Fruit fly (Drosophila melanogaster) whole organism, embryonic: Measurements from ENCODE around the gene NKCC.

ENCODE experiments used
- Ada2b ChIP-seq: fragments of 200-800 bp; sonication (Bioruptor generic); IDR thresholded peaks from 2 replicates; pipeline ENCODE4 v1.3.6; 2022; ENCODE audit warnings: missing biosample characterization, missing genetic modification characterization
- Bgb ChIP-seq: fragments of 200-800 bp; sonication (Bioruptor generic); IDR thresholded peaks from 2 replicates; pipeline ENCODE4 v1.3.6; 2022; ENCODE audit warnings: missing biosample characterization, missing genetic modification characterization; ENCODE audit not compliant: partially characterized antibody
- CG11247 ChIP-seq: fragments of 200-800 bp; sonication (Bioruptor generic); IDR thresholded peaks from 2 replicates; pipeline ENCODE4 v1.3.6; 2022; ENCODE audit warnings: missing biosample characterization, missing genetic modification characterization
- CG11695 ChIP-seq: fragments of 200-800 bp; sonication (Bioruptor generic); IDR thresholded peaks from 3 replicates; pipeline ENCODE4 v1.3.6; 2022; ENCODE audit warnings: missing biosample characterization, missing genetic modification characterization
- CG11723 ChIP-seq: fragments of 200-800 bp; sonication (Bioruptor generic); optimal IDR thresholded peaks from 2 replicates; lab custom pipeline; 2017; ENCODE audit warnings: missing biosample characterization, mild to moderate bottlenecking, missing genetic modification characterization
- CG12219 ChIP-seq: fragments of 200-800 bp; sonication (Bioruptor generic); optimal IDR thresholded peaks from 3 replicates; lab custom pipeline; 2018; ENCODE audit warnings: missing biosample characterization, mild to moderate bottlenecking, missing genetic modification characterization
- CG12236 ChIP-seq: fragments of 200-800 bp; sonication (Bioruptor generic); optimal IDR thresholded peaks from 2 replicates; lab custom pipeline; 2016; ENCODE audit warnings: missing biosample characterization, missing genetic modification characterization
- CG12769 ChIP-seq: fragments of 200-800 bp; sonication (Bioruptor generic); optimal IDR thresholded peaks from 2 replicates; lab custom pipeline; 2019; ENCODE audit warnings: missing biosample characterization, mild to moderate bottlenecking, missing genetic modification characterization, moderate library complexity
- CG14860 ChIP-seq: fragments of 200-800 bp; sonication (Bioruptor generic); IDR thresholded peaks from 3 replicates; pipeline ENCODE4 v1.3.6; 2022; ENCODE audit warnings: missing biosample characterization, missing genetic modification characterization; ENCODE audit not compliant: partially characterized antibody
- CG15514 ChIP-seq: fragments of 200-800 bp; sonication (Bioruptor generic); optimal IDR thresholded peaks from 3 replicates; lab custom pipeline; 2017; ENCODE audit warnings: missing biosample characterization, missing genetic modification characterization, mild to moderate bottlenecking, moderate library complexity, missing genetic modification reagents
- CG18476 ChIP-seq: fragments of 200-800 bp; sonication (Bioruptor generic); optimal IDR thresholded peaks from 2 replicates; lab custom pipeline; 2016; ENCODE audit warnings: missing biosample characterization, mild to moderate bottlenecking, missing genetic modification characterization
- CG18619 ChIP-seq: fragments of 200-800 bp; sonication (Bioruptor generic); optimal IDR thresholded peaks from 3 replicates; lab custom pipeline; 2017; ENCODE audit warnings: missing biosample characterization, mild to moderate bottlenecking, missing genetic modification characterization
- CG2129 ChIP-seq: fragments of 200-800 bp; sonication (Bioruptor generic); IDR thresholded peaks from 2 replicates; pipeline ENCODE4 v1.3.6; 2022; ENCODE audit warnings: missing biosample characterization, missing genetic modification characterization; ENCODE audit not compliant: partially characterized antibody
- CG31441 ChIP-seq: fragments of 200-800 bp; sonication (Bioruptor generic); IDR thresholded peaks from 2 replicates; pipeline ENCODE4 v1.3.6; 2022; ENCODE audit warnings: missing biosample characterization, missing genetic modification characterization
- CG4854 ChIP-seq: fragments of 200-800 bp; sonication (Bioruptor generic); optimal IDR thresholded peaks from 2 replicates; lab custom pipeline; 2016; ENCODE audit warnings: missing biosample characterization, missing genetic modification characterization, inconsistent platforms
- CG6175 ChIP-seq: fragments of 200-800 bp; sonication (Bioruptor generic); IDR thresholded peaks from 3 replicates; pipeline ENCODE4 v1.3.6; 2022; ENCODE audit warnings: missing biosample characterization, missing genetic modification characterization
- CG6683 ChIP-seq: fragments of 200-800 bp; sonication (Bioruptor generic); optimal IDR thresholded peaks from 2 replicates; lab custom pipeline; 2017; ENCODE audit warnings: missing biosample characterization, mild to moderate bottlenecking, missing genetic modification characterization, missing genetic modification reagents
- CG7271 ChIP-seq: fragments of 200-800 bp; sonication (Bioruptor generic); optimal IDR thresholded peaks from 2 replicates; lab custom pipeline; 2018; ENCODE audit warnings: missing biosample characterization, mild to moderate bottlenecking, missing genetic modification characterization, moderate library complexity
- CG7556 ChIP-seq: fragments of 200-800 bp; sonication (Bioruptor generic); optimal IDR thresholded peaks from 2 replicates; lab custom pipeline; 2017; ENCODE audit warnings: missing biosample characterization, mild to moderate bottlenecking, missing genetic modification characterization
- CG7987 ChIP-seq: fragments of 200-800 bp; sonication (Bioruptor generic); optimal IDR thresholded peaks from 2 replicates; lab custom pipeline; 2018; ENCODE audit warnings: missing biosample characterization, mild to moderate bottlenecking, missing genetic modification characterization, moderate library complexity
- CG8089 ChIP-seq: fragments of 200-800 bp; sonication (Bioruptor generic); optimal IDR thresholded peaks from 3 replicates; lab custom pipeline; 2016; ENCODE audit warnings: missing biosample characterization, missing genetic modification characterization
- CoRest ChIP-seq: fragments of 200-800 bp; sonication (Bioruptor generic); optimal IDR thresholded peaks from 3 replicates; lab custom pipeline; 2018; ENCODE audit warnings: missing biosample characterization, mild to moderate bottlenecking, missing genetic modification characterization, moderate library complexity
- D19A ChIP-seq: fragments of 200-800 bp; optimal IDR thresholded peaks from 3 replicates; lab custom pipeline; 2019; ENCODE audit warnings: missing biosample characterization, mild to moderate bottlenecking, missing genetic modification characterization, moderate library complexity
- Doc2 ChIP-seq: fragments of 200-800 bp; sonication (Bioruptor generic); IDR thresholded peaks from 2 replicates; pipeline ENCODE4 v1.3.6; 2022; ENCODE audit warnings: missing biosample characterization, missing genetic modification characterization
- HmgZ ChIP-seq: fragments of 200-800 bp; sonication (Bioruptor generic); optimal IDR thresholded peaks from 2 replicates; lab custom pipeline; 2018; ENCODE audit warnings: missing biosample characterization, mild to moderate bottlenecking, missing genetic modification characterization
- Kr ChIP-seq: fragments of 200-800 bp; sonication (Bioruptor generic); optimal IDR thresholded peaks from 2 replicates; lab custom pipeline; 2017; ENCODE audit warnings: missing biosample characterization, mild to moderate bottlenecking, missing genetic modification characterization
- MESR4 ChIP-seq: fragments of 200-800 bp; sonication (Bioruptor generic); optimal IDR thresholded peaks from 2 replicates; lab custom pipeline; 2018; ENCODE audit warnings: missing biosample characterization, mild to moderate bottlenecking, missing genetic modification characterization, moderate library complexity
- NFAT ChIP-seq: fragments of 200-800 bp; sonication (Bioruptor generic); IDR thresholded peaks from 2 replicates; pipeline ENCODE4 v1.3.6; 2022; ENCODE audit warnings: missing biosample characterization, missing genetic modification characterization
- Oli ChIP-seq: fragments of 200-800 bp; sonication (Bioruptor generic); optimal IDR thresholded peaks from 2 replicates; lab custom pipeline; 2018; ENCODE audit warnings: missing biosample characterization, mild to moderate bottlenecking, missing genetic modification characterization, moderate library complexity
- Spps ChIP-seq: fragments of 200-800 bp; sonication (Bioruptor generic); optimal IDR thresholded peaks from 2 replicates; lab custom pipeline; 2018; ENCODE audit warnings: missing biosample characterization, mild to moderate bottlenecking, missing genetic modification characterization
- ato ChIP-seq: fragments of 200-800 bp; sonication (Bioruptor generic); IDR thresholded peaks from 2 replicates; pipeline ENCODE4 v1.3.6; 2022; ENCODE audit warnings: missing biosample characterization, missing genetic modification characterization; ENCODE audit not compliant: partially characterized antibody
- btn ChIP-seq: fragments of 200-800 bp; sonication (Bioruptor generic); optimal IDR thresholded peaks from 2 replicates; lab custom pipeline; 2016; ENCODE audit warnings: missing biosample characterization, missing genetic modification characterization
- caup ChIP-seq: fragments of 200-800 bp; sonication (Bioruptor generic); optimal IDR thresholded peaks from 3 replicates; lab custom pipeline; 2017; ENCODE audit warnings: missing biosample characterization, mild to moderate bottlenecking, missing genetic modification characterization, moderate library complexity; ENCODE audit not compliant: severe bottlenecking
- croc ChIP-seq: fragments of 200-800 bp; sonication (Bioruptor generic); conservative IDR thresholded peaks from 3 replicates; pipeline ENCODE4 v1.3.6; 2022; ENCODE audit warnings: missing biosample characterization, missing genetic modification characterization
- disco-r ChIP-seq: fragments of 200-800 bp; sonication (Bioruptor generic); optimal IDR thresholded peaks from 2 replicates; lab custom pipeline; 2016; ENCODE audit warnings: missing biosample characterization, missing genetic modification characterization
- dmrt99B ChIP-seq: fragments of 200-800 bp; sonication (Bioruptor generic); optimal IDR thresholded peaks from 2 replicates; lab custom pipeline; 2018; ENCODE audit warnings: missing biosample characterization, mild to moderate bottlenecking, missing genetic modification characterization, moderate library complexity
- gfzf ChIP-seq: fragments of 200-800 bp; sonication (Bioruptor generic); optimal IDR thresholded peaks from 2 replicates; lab custom pipeline; 2016; ENCODE audit warnings: missing biosample characterization, mild to moderate bottlenecking, missing genetic modification characterization, moderate library complexity
- grau ChIP-seq: fragments of 200-800 bp; optimal IDR thresholded peaks from 3 replicates; lab custom pipeline; 2019; ENCODE audit warnings: missing biosample characterization, mild to moderate bottlenecking, missing genetic modification characterization, moderate library complexity
- gsb-n ChIP-seq: fragments of 200-800 bp; sonication (Bioruptor generic); optimal IDR thresholded peaks from 3 replicates; lab custom pipeline; 2018; ENCODE audit warnings: missing biosample characterization, mild to moderate bottlenecking, missing genetic modification characterization
- hb ChIP-seq: fragments of 200-800 bp; sonication (Bioruptor generic); IDR thresholded peaks from 3 replicates; pipeline ENCODE4 v1.3.6; 2022; ENCODE audit warnings: missing biosample characterization, missing genetic modification characterization; ENCODE audit not compliant: partially characterized antibody
- kah ChIP-seq: fragments of 200-800 bp; sonication (Bioruptor generic); optimal IDR thresholded peaks from 2 replicates; lab custom pipeline; 2018; ENCODE audit warnings: missing biosample characterization, mild to moderate bottlenecking, missing genetic modification characterization
- kay ChIP-seq: fragments of 200-800 bp; sonication (Bioruptor generic); optimal IDR thresholded peaks from 2 replicates; lab custom pipeline; 2016; ENCODE audit warnings: missing biosample characterization, missing genetic modification characterization
- knrl ChIP-seq: fragments of 200-800 bp; sonication (Bioruptor generic); IDR thresholded peaks from 3 replicates; pipeline ENCODE4 v1.3.6; 2022; ENCODE audit warnings: missing biosample characterization, missing genetic modification characterization; ENCODE audit not compliant: partially characterized antibody
- mam ChIP-seq: fragments of 200-800 bp; sonication (Bioruptor generic); optimal IDR thresholded peaks from 3 replicates; lab custom pipeline; 2016; ENCODE audit warnings: missing biosample characterization, missing genetic modification characterization
- phol ChIP-seq: fragments of 200-800 bp; sonication (Bioruptor generic); optimal IDR thresholded peaks from 3 replicates; lab custom pipeline; 2018; ENCODE audit warnings: missing biosample characterization, mild to moderate bottlenecking, missing genetic modification characterization, moderate library complexity
- run ChIP-seq: fragments of 200-800 bp; sonication (Bioruptor generic); optimal IDR thresholded peaks from 3 replicates; lab custom pipeline; 2018; ENCODE audit warnings: missing biosample characterization, mild to moderate bottlenecking, missing genetic modification characterization
- sd ChIP-seq: fragments of 200-800 bp; sonication (Bioruptor generic); optimal IDR thresholded peaks from 3 replicates; lab custom pipeline; 2018; ENCODE audit warnings: missing biosample characterization, mild to moderate bottlenecking, missing genetic modification characterization, moderate library complexity
- sisA ChIP-seq: fragments of 200-800 bp; sonication (Bioruptor generic); IDR thresholded peaks from 2 replicates; pipeline ENCODE4 v1.3.6; 2022; ENCODE audit warnings: missing biosample characterization, missing genetic modification characterization
- ssp ChIP-seq: fragments of 200-800 bp; sonication (Bioruptor generic); IDR thresholded peaks from 2 replicates; pipeline ENCODE4 v1.3.6; 2022; ENCODE audit warnings: missing biosample characterization, missing genetic modification characterization
- trem ChIP-seq: fragments of 200-800 bp; optimal IDR thresholded peaks from 3 replicates; lab custom pipeline; 2019; ENCODE audit warnings: missing biosample characterization, mild to moderate bottlenecking, missing genetic modification characterization, moderate library complexity

NKCC gene

dm6 chr3R:5550452-5550851, 48.0 kb upstream of the NKCC start (continued):
- TF ChIP-seq CG7271 (tag; lab: Kevin White, UChicago) (no peak), CG11695 (no peak), CG11723 (no peak), NFAT (GFP tag; lab: Robert Waterston, UW) (no peak), run (tag; lab: Kevin White, UChicago) (no peak), CG8089 (GFP tag; lab: Kevin White, UChicago) (no peak), CG2129 (no peak), disco-r (GFP tag; lab: Kevin White, UChicago) (no peak), CG11247 (no peak), CG18619 (GFP tag; lab: Kevin White, UChicago) (no peak), CG31441 (no peak), CG7556 (GFP tag; lab: Kevin White, UChicago) (no peak), MESR4 (no peak), mam (GFP tag; lab: Kevin White, UChicago) (no peak), gfzf (peak; percentile 26), CG14860 (peak; percentile 66; the same call in 2 of the 3 replicates), Bgb (GFP tag; lab: Robert Waterston, UW) (peak; percentile 82), gsb-n (tag; lab: Kevin White, UChicago) (no peak), trem (peak; percentile 35), kah (GFP tag; lab: Kevin White, UChicago) (no peak), CG12236 (GFP tag; lab: Kevin White, UChicago) (no peak), grau (tag; lab: Kevin White, UChicago) (no peak), Spps (tag; lab: Kevin White, UChicago) (no peak), phol (tag; lab: Kevin White, UChicago) (peak; percentile 28), dmrt99B (tag; lab: Kevin White, UChicago) (no peak), CG6683 (GFP tag; lab: Kevin White, UChicago) (no peak), CG15514 (GFP tag; lab: Kevin White, UChicago) (peak; percentile 51), CoRest (tag; lab: Kevin White, UChicago) (peak; percentile 14), caup (no peak), CG12769 (tag; lab: Kevin White, UChicago) (no peak), HmgZ (tag; lab: Kevin White, UChicago) (peak; percentile 11), CG18476 (no peak), Oli (tag; lab: Kevin White, UChicago) (no peak), D19A (tag; lab: Kevin White, UChicago) (no peak), Doc2 (GFP tag; lab: Robert Waterston, UW) (no peak), CG12219 (no peak), Kr (GFP tag; lab: Kevin White, UChicago) (no peak), btn (GFP tag; lab: Kevin White, UChicago) (no peak), CG6175 (GFP tag; lab: Robert Waterston, UW) (no peak), croc (GFP tag; lab: Robert Waterston, UW) (no peak), sisA (GFP tag; lab: Robert Waterston, UW) (no peak), kay (GFP tag; lab: Kevin White, UChicago) (no peak), ssp (no peak), hb (GFP tag; lab: Robert Waterston, UW) (peak; percentile 64; the same call in 1 of the 3 replicates), Ada2b (GFP tag; lab: Robert Waterston, UW) (no peak), ato (peak; percentile 56), knrl (peak; percentile 51; the same call in 1 of the 3 replicates), CG4854 (GFP tag; lab: Kevin White, UChicago) (no peak), CG7987 (GFP tag; lab: Kevin White, UChicago) (no peak), sd (tag; lab: Kevin White, UChicago) (no peak)
